Fruit fly (Drosophila melanogaster): Measurements from ENCODE around the gene CG34012.

CG34012 gene

dm6 chr3L:11093046-11093520 lies 16.2 kb downstream of the CG34012 start, which contains the start of gene JIL-1 (continued):
- peak; percentile 56 for TF ChIP-seq nmo (GFP tag; optimal IDR thresholded peaks at IDR 0.05)
- peak; percentile 12 for TF ChIP-seq CG8924 (tag; optimal IDR thresholded peaks at IDR 0.05)
- TF ChIP-seq CG10209 (GFP tag; optimal IDR thresholded peaks at IDR 0.05) = peak; percentile 59
- peak; percentile 33 for TF ChIP-seq CG30020 (tag; optimal IDR thresholded peaks at IDR 0.05)
- no peak for TF ChIP-seq nom (GFP tag; optimal IDR thresholded peaks at IDR 0.05)
- peak; percentile 77 for TF ChIP-seq CG30403 (GFP tag; optimal IDR thresholded peaks at IDR 0.05)
- peak; percentile 32 for TF ChIP-seq kay (GFP tag; optimal IDR thresholded peaks at IDR 0.05)
- peak; percentile 71 for TF ChIP-seq zfh2 (GFP tag; optimal IDR thresholded peaks at IDR 0.05)
- peak; percentile 65 for TF ChIP-seq lab (GFP tag; optimal IDR thresholded peaks at IDR 0.05)
- TF ChIP-seq sr (GFP tag; IDR thresholded peaks at IDR 0.05) = peak; percentile 5; the same call in 1 of the 3 replicates
- peak; percentile 35 for TF ChIP-seq CG12769 (tag; optimal IDR thresholded peaks at IDR 0.05)
- no peak for TF ChIP-seq usp (GFP tag; optimal IDR thresholded peaks at IDR 0.05)
- 0 out of 3 replicates have a peak, but pooled peaks have one; percentile 45 for TF ChIP-seq CG7357 (GFP tag; IDR thresholded peaks at IDR 0.05)
- no peak for TF ChIP-seq CG10565 (GFP tag; optimal IDR thresholded peaks at IDR 0.05)
- TF ChIP-seq HLH54F (GFP tag; optimal IDR thresholded peaks at IDR 0.05) = peak; percentile 69
- no peak for TF ChIP-seq Atf3 (GFP tag; optimal IDR thresholded peaks at IDR 0.05)
- TF ChIP-seq Fer2 (tag; optimal IDR thresholded peaks at IDR 0.05) = no peak
- peak; percentile 65 for TF ChIP-seq Hr3 (GFP tag; optimal IDR thresholded peaks at IDR 0.05)
- TF ChIP-seq ro (GFP tag; IDR thresholded peaks at IDR 0.05) = no peak
- peak; percentile 47 for TF ChIP-seq Sin3A (optimal IDR thresholded peaks at IDR 0.05)
- TF ChIP-seq E2f1 (GFP tag; IDR thresholded peaks at IDR 0.05) = peak; percentile 65
- TF ChIP-seq eyg (GFP tag; optimal IDR thresholded peaks at IDR 0.05) = no peak
- TF ChIP-seq CG10543 (GFP tag; optimal IDR thresholded peaks at IDR 0.05) = peak; percentile 60
- TF ChIP-seq CG11093 (GFP tag; IDR thresholded peaks at IDR 0.05) = peak; percentile 59; the same call in 1 of the 3 replicates
- no peak for TF ChIP-seq CG17612 (GFP tag; IDR thresholded peaks at IDR 0.05)
- TF ChIP-seq CG7745 (tag; optimal IDR thresholded peaks at IDR 0.05) = no peak
- peak; percentile 39 for TF ChIP-seq BtbVII (GFP tag; optimal IDR thresholded peaks at IDR 0.05)
- peak; percentile 61 for TF ChIP-seq tin (GFP tag; optimal IDR thresholded peaks at IDR 0.05)
- TF ChIP-seq CG6683 (GFP tag; optimal IDR thresholded peaks at IDR 0.05) = no peak
- peak; percentile 84 for TF ChIP-seq Dref (GFP tag; IDR thresholded peaks at IDR 0.05)
- no peak for TF ChIP-seq pfk (GFP tag; optimal IDR thresholded peaks at IDR 0.05)
- TF ChIP-seq Ets97D (GFP tag; optimal IDR thresholded peaks at IDR 0.05) = peak; percentile 54
- TF ChIP-seq lbe (GFP tag; optimal IDR thresholded peaks at IDR 0.05) = peak; percentile 51
- no peak for TF ChIP-seq CG9876 (GFP tag; optimal IDR thresholded peaks at IDR 0.05)
- peak; percentile 46 for TF ChIP-seq CG1602 (GFP tag; optimal IDR thresholded peaks at IDR 0.05)
- peak; percentile 79 for TF ChIP-seq pzg (GFP tag; optimal IDR thresholded peaks at IDR 0.05)
- peak; percentile 22 for TF ChIP-seq Dp (GFP tag; optimal IDR thresholded peaks at IDR 0.05)
- TF ChIP-seq Sox100B (GFP tag; optimal IDR thresholded peaks at IDR 0.05) = peak; percentile 29
- TF ChIP-seq Hr39 (optimal IDR thresholded peaks at IDR 0.05) = no peak
- TF ChIP-seq CG17359 (tag; optimal IDR thresholded peaks at IDR 0.05) = peak; percentile 62
- TF ChIP-seq CG2875 (GFP tag; optimal IDR thresholded peaks at IDR 0.05) = no peak
- TF ChIP-seq CG10431 (GFP tag; optimal IDR thresholded peaks at IDR 0.05) = peak; percentile 4
- peak; percentile 51 for TF ChIP-seq ems (GFP tag; optimal IDR thresholded peaks at IDR 0.05)
- peak; percentile 48 for TF ChIP-seq Dip3 (GFP tag; optimal IDR thresholded peaks at IDR 0.05)
- TF ChIP-seq CoRest (tag; optimal IDR thresholded peaks at IDR 0.05) = peak; percentile 60
- TF ChIP-seq stwl (tag; optimal IDR thresholded peaks at IDR 0.05) = peak; percentile 66
- TF ChIP-seq Xrp1 (GFP tag; IDR thresholded peaks at IDR 0.05) = peak; percentile 76
- TF ChIP-seq otp (GFP tag; IDR thresholded peaks at IDR 0.05) = 0 out of 3 replicates have a peak, but pooled peaks have one; percentile 11
- peak; percentile 9 for TF ChIP-seq CG4617 (GFP tag; optimal IDR thresholded peaks at IDR 0.05; ENCODE audit: borderline replicate concordance)
- TF ChIP-seq CG11560 (tag; IDR thresholded peaks at IDR 0.05) = peak; percentile 20; the same call in 1 of the 3 replicates
- peak; percentile 32 for TF ChIP-seq gsb-n (tag; optimal IDR thresholded peaks at IDR 0.05)
